Worm (Caenorhabditis elegans) whole organism, late embryonic: Measurements from ENCODE around the gene idpp-11.

Experiments
- C08G9.2 ChIP-seq: sonication (generic microtip); optimal IDR thresholded peaks from 2 replicates; lab custom pipeline; 2016; ENCODE audit warnings: mild to moderate bottlenecking, missing genetic modification characterization, moderate library complexity, missing compliant biosample characterization
- C38D4.7 ChIP-seq: fragments of 200-800 bp; sonication (Bioruptor generic); optimal IDR thresholded peaks from 2 replicates; lab custom pipeline; 2018; ENCODE audit warnings: mild to moderate bottlenecking, missing genetic modification characterization, moderate library complexity, missing compliant biosample characterization
- F13H6.1 ChIP-seq: sonication (generic microtip); optimal IDR thresholded peaks from 2 replicates; lab custom pipeline; 2016; ENCODE audit warnings: missing genetic modification characterization, missing compliant biosample characterization
- K09A11.1 ChIP-seq: sonication (generic microtip); optimal IDR thresholded peaks from 2 replicates; lab custom pipeline; 2017; ENCODE audit warnings: antibody characterized with exemption, mild to moderate bottlenecking, missing genetic modification characterization, missing compliant biosample characterization; ENCODE audit not compliant: insufficient read depth
- T23F11.4 ChIP-seq: fragments of 200-800 bp; sonication (Bioruptor generic); optimal IDR thresholded peaks from 2 replicates; lab custom pipeline; 2018; ENCODE audit warnings: mild to moderate bottlenecking, missing genetic modification characterization, missing compliant biosample characterization
- ahr-1 ChIP-seq: sonication (generic microtip); optimal IDR thresholded peaks from 2 replicates; lab custom pipeline; 2016; ENCODE audit warnings: missing genetic modification characterization, missing compliant biosample characterization
- ama-1 ChIP-seq: fragments of 150-350 bp; optimal IDR thresholded peaks from 2 replicates; lab custom pipeline; 2014
- ceh-18 ChIP-seq: sonication (generic microtip); optimal IDR thresholded peaks from 2 replicates; lab custom pipeline; 2016; ENCODE audit warnings: missing genetic modification characterization, missing compliant biosample characterization
- ceh-24 ChIP-seq: sonication (generic microtip); optimal IDR thresholded peaks from 2 replicates; lab custom pipeline; 2016; ENCODE audit warnings: mild to moderate bottlenecking, missing genetic modification characterization, missing compliant biosample characterization
- ceh-34 ChIP-seq: sonication (generic microtip); optimal IDR thresholded peaks from 2 replicates; lab custom pipeline; 2016; ENCODE audit warnings: mild to moderate bottlenecking, missing genetic modification characterization, missing compliant biosample characterization
- ceh-6 ChIP-seq: fragments of 200-800 bp; sonication (Bioruptor generic); optimal IDR thresholded peaks from 2 replicates; lab custom pipeline; 2018; ENCODE audit warnings: mild to moderate bottlenecking, missing genetic modification characterization, missing compliant biosample characterization
- che-1 ChIP-seq: sonication (generic microtip); optimal IDR thresholded peaks from 2 replicates; lab custom pipeline; 2016; ENCODE audit warnings: mild to moderate bottlenecking, missing genetic modification characterization, missing compliant biosample characterization
- dve-1 ChIP-seq: sonication (generic microtip); optimal IDR thresholded peaks from 2 replicates; lab custom pipeline; 2017; ENCODE audit warnings: antibody characterized with exemption, mild to moderate bottlenecking, missing genetic modification characterization, missing compliant biosample characterization
- elt-2 ChIP-seq: sonication (generic microtip); optimal IDR thresholded peaks from 2 replicates; lab custom pipeline; 2016; ENCODE audit warnings: missing genetic modification reagents, missing genetic modification characterization, missing compliant biosample characterization
- ets-4 ChIP-seq: sonication (generic microtip); optimal IDR thresholded peaks from 2 replicates; lab custom pipeline; 2016; ENCODE audit warnings: missing genetic modification characterization, missing compliant biosample characterization
- gmeb-2 ChIP-seq: sonication (generic microtip); optimal IDR thresholded peaks from 2 replicates; lab custom pipeline; 2016; ENCODE audit warnings: missing genetic modification characterization, inconsistent platforms, missing compliant biosample characterization
- hlh-13 ChIP-seq: fragments of 200-800 bp; sonication (Bioruptor generic); optimal IDR thresholded peaks from 2 replicates; lab custom pipeline; 2018; ENCODE audit warnings: mild to moderate bottlenecking, missing genetic modification characterization, missing compliant biosample characterization
- hlh-15 ChIP-seq: sonication (generic microtip); optimal IDR thresholded peaks from 2 replicates; lab custom pipeline; 2016; ENCODE audit warnings: missing genetic modification characterization, missing compliant biosample characterization
- madf-2 ChIP-seq: sonication (generic microtip); optimal IDR thresholded peaks from 2 replicates; lab custom pipeline; 2017; ENCODE audit warnings: missing genetic modification characterization, missing compliant biosample characterization
- mec-3 ChIP-seq: sonication (generic microtip); optimal IDR thresholded peaks from 2 replicates; lab custom pipeline; 2016; ENCODE audit warnings: borderline replicate concordance, missing genetic modification characterization, missing compliant biosample characterization
- nfya-1 ChIP-seq: sonication (generic microtip); optimal IDR thresholded peaks from 2 replicates; lab custom pipeline; 2017; ENCODE audit warnings: missing genetic modification characterization, mild to moderate bottlenecking, missing compliant biosample characterization, antibody characterized with exemption, moderate library complexity
- npax-4 ChIP-seq: sonication (generic microtip); optimal IDR thresholded peaks from 2 replicates; lab custom pipeline; 2016; ENCODE audit warnings: missing genetic modification characterization, missing compliant biosample characterization
- pag-3 ChIP-seq: sonication (generic microtip); optimal IDR thresholded peaks from 2 replicates; lab custom pipeline; 2016; ENCODE audit warnings: missing compliant biosample characterization, missing genetic modification characterization, borderline replicate concordance
- pha-4 ChIP-seq: fragments of 150-350 bp; optimal IDR thresholded peaks from 2 replicates; lab custom pipeline; 2018; ENCODE audit warnings: missing biosample characterization, missing genetic modification reagents, missing genetic modification characterization
- pros-1 ChIP-seq: fragments of 150-350 bp; optimal IDR thresholded peaks from 2 replicates; lab custom pipeline; 2014; ENCODE audit warnings: missing biosample characterization, missing genetic modification reagents, missing genetic modification characterization
- rnt-1 ChIP-seq: sonication (generic microtip); optimal IDR thresholded peaks from 2 replicates; lab custom pipeline; 2016; ENCODE audit warnings: missing genetic modification characterization, missing compliant biosample characterization
- sdc-2 ChIP-seq: sonication (generic microtip); optimal IDR thresholded peaks from 2 replicates; lab custom pipeline; 2016; ENCODE audit warnings: missing genotype, missing genetic modification characterization, missing compliant biosample characterization
- sox-4 ChIP-seq: sonication (generic microtip); optimal IDR thresholded peaks from 2 replicates; lab custom pipeline; 2017; ENCODE audit warnings: mild to moderate bottlenecking, missing genetic modification characterization, inconsistent platforms, missing compliant biosample characterization
- tbx-2 ChIP-seq: sonication (generic microtip); optimal IDR thresholded peaks from 2 replicates; lab custom pipeline; 2016; ENCODE audit warnings: missing genetic modification characterization, missing compliant biosample characterization
- tbx-7 ChIP-seq: sonication (generic microtip); optimal IDR thresholded peaks from 2 replicates; lab custom pipeline; 2016; ENCODE audit warnings: missing genotype, missing genetic modification characterization, missing compliant biosample characterization
- ttx-3 ChIP-seq: sonication (generic microtip); optimal IDR thresholded peaks from 2 replicates; lab custom pipeline; 2016; ENCODE audit warnings: missing genetic modification reagents, missing genetic modification characterization, missing compliant biosample characterization
- unc-3 ChIP-seq, 2 experiments: fragments of 200-800 bp in 1 of 2; sonication (Bioruptor generic) in 1 of 2; sonication (generic microtip) in 1 of 2; conservative IDR thresholded peaks in 1 of 2; optimal IDR thresholded peaks in 1 of 2; 2 replicates each; pipeline versions ENCODE4 v1.3.6 to Lab custom; 2016 to 2022; ENCODE audit warnings: missing compliant biosample characterization in 2 of 2, missing genetic modification characterization in 2 of 2, missing genetic modification reagents in 1 of 2
- unc-42 ChIP-seq: sonication (generic microtip); optimal IDR thresholded peaks from 2 replicates; lab custom pipeline; 2016; ENCODE audit warnings: missing genotype, missing genetic modification characterization, missing compliant biosample characterization
- unc-55 ChIP-seq: sonication (generic microtip); optimal IDR thresholded peaks from 2 replicates; lab custom pipeline; 2017; ENCODE audit warnings: missing biosample characterization, missing genetic modification reagents, missing genetic modification characterization
- zip-5 ChIP-seq: sonication (generic microtip); optimal IDR thresholded peaks from 2 replicates; lab custom pipeline; 2016; ENCODE audit warnings: missing genetic modification characterization, missing compliant biosample characterization
- ztf-16 ChIP-seq: sonication (generic microtip); optimal IDR thresholded peaks from 2 replicates; lab custom pipeline; 2017; ENCODE audit warnings: missing genetic modification characterization, missing compliant biosample characterization

idpp-11 gene

ce11 chrX:7823108-7823704 is 19.1 kb upstream of the idpp-11 start, which contains the start of gene eef-1A.2 (continued):
- TF ChIP-seq che-1 (no peak), ceh-18 (tag; lab: Kevin White, UChicago) (peak; percentile 83), tbx-7 (peak; percentile 48), ceh-24 (no peak), npax-4 (tag; lab: Kevin White, UChicago) (no peak), unc-42 (tag; lab: Kevin White, UChicago) (peak; percentile 92), F13H6.1 (tag; lab: Kevin White, UChicago) (peak; percentile 33), hlh-13 (GFP tag; lab: Kevin White, UChicago) (no peak), unc-55 (GFP tag; lab: Kevin White, UChicago) (peak; percentile 64), ttx-3 (tag; lab: Kevin White, UChicago) (no peak), K09A11.1 (tag; lab: Kevin White, UChicago) (peak; percentile 40), madf-2 (tag; lab: Kevin White, UChicago) (peak; percentile 39), mec-3 (tag; lab: Kevin White, UChicago) (no peak), hlh-15 (tag; lab: Kevin White, UChicago) (no peak), nfya-1 (tag; lab: Kevin White, UChicago) (peak; percentile 94), sdc-2 (tag; lab: Kevin White, UChicago) (peak; percentile 80), unc-3 (GFP tag; conservative IDR thresholded peaks at IDR 0.05; lab: Robert Waterston, UW) (no peak), unc-3 (tag; optimal IDR thresholded peaks at IDR 0.05; lab: Kevin White, UChicago) (no peak), C08G9.2 (tag; lab: Kevin White, UChicago) (peak; percentile 24), rnt-1 (peak; percentile 66), pros-1 (tag; lab: Kevin White, UChicago) (peak; percentile 38), ceh-6 (GFP tag; lab: Kevin White, UChicago) (no peak)

- TF ChIP-seq sdc-2 (tag; lab: Kevin White, UChicago) (no peak), unc-55 (GFP tag; lab: Kevin White, UChicago) (no peak), pha-4 (tag; lab: Kevin White, UChicago) (no peak), hlh-13 (GFP tag; lab: Kevin White, UChicago) (no peak), ceh-6 (GFP tag; lab: Kevin White, UChicago) (no peak), dve-1 (peak; percentile 24), nfya-1 (tag; lab: Kevin White, UChicago) (peak; percentile 66), sox-4 (no peak), ahr-1 (tag; lab: Kevin White, UChicago) (no peak), ceh-34 (tag; lab: Kevin White, UChicago) (peak; percentile 46), rnt-1 (peak; percentile 18), pag-3 (tag; lab: Kevin White, UChicago) (no peak), ceh-24 (no peak), elt-2 (peak; percentile 44), zip-5 (tag; lab: Kevin White, UChicago) (no peak), tbx-2 (peak; percentile 21), ztf-16 (no peak), ama-1 (lab: Kevin White, UChicago) (peak; percentile 63)
These were observed 16.6 kb upstream of the idpp-11 start for ce11 chrX:7825707-7826106.

- TF ChIP-seq unc-3 (GFP tag; conservative IDR thresholded peaks at IDR 0.05; lab: Robert Waterston, UW), result no peak
- no peak for TF ChIP-seq unc-3 (tag; optimal IDR thresholded peaks at IDR 0.05; lab: Kevin White, UChicago)
- no peak for TF ChIP-seq mec-3 (tag; lab: Kevin White, UChicago)
- no peak for TF ChIP-seq C38D4.7
- no peak for TF ChIP-seq pag-3 (tag; lab: Kevin White, UChicago)
- no peak for TF ChIP-seq gmeb-2 (tag; lab: Kevin White, UChicago)
- no peak for TF ChIP-seq madf-2 (tag; lab: Kevin White, UChicago)
- no peak for TF ChIP-seq ceh-6 (GFP tag; lab: Kevin White, UChicago)
- TF ChIP-seq T23F11.4 (GFP tag; lab: Kevin White, UChicago), result no peak
- TF ChIP-seq sox-4, result no peak
- no peak for TF ChIP-seq ceh-34 (tag; lab: Kevin White, UChicago)
- TF ChIP-seq C08G9.2 (tag; lab: Kevin White, UChicago), result no peak
- no peak for TF ChIP-seq F13H6.1 (tag; lab: Kevin White, UChicago)
- no peak for TF ChIP-seq ets-4 (tag; lab: Kevin White, UChicago)
These were observed 15.6 kb upstream of the idpp-11 start for ce11 chrX:7826590-7827260.
